Worm (Caenorhabditis elegans): ENCODE data around the gene F13D12.10.

The F13D12.10 gene

ce11 chrII:11709464-11709863 is 4.1 kb upstream of the F13D12.10 start, which contains the start of gene fcmt-1:
fcmt-1 (minus strand) TSS chrII:11709564.
- no peak for TF ChIP-seq F13C5.2 (tag; optimal IDR thresholded peaks at IDR 0.05)
- TF ChIP-seq ceh-13 (GFP tag; optimal IDR thresholded peaks at IDR 0.05): no peak
- TF ChIP-seq hmg-4 (GFP tag; optimal IDR thresholded peaks at IDR 0.05): no peak
- no peak for TF ChIP-seq pes-1 (GFP tag; IDR thresholded peaks at IDR 0.05)
- TF ChIP-seq hnd-1 (tag; optimal IDR thresholded peaks at IDR 0.05): no peak
- TF ChIP-seq ets-7 (tag; optimal IDR thresholded peaks at IDR 0.05): no peak
- no peak for TF ChIP-seq aly-1 (tag; optimal IDR thresholded peaks at IDR 0.05)
- no peak for TF ChIP-seq flt-1 (GFP tag; IDR thresholded peaks at IDR 0.05)
- TF ChIP-seq tbx-37 (GFP tag; conservative IDR thresholded peaks at IDR 0.05): no peak
- no peak for TF ChIP-seq scrt-1 (GFP tag; IDR thresholded peaks at IDR 0.05)
- TF ChIP-seq ama-1 (optimal IDR thresholded peaks at IDR 0.05): no peak
- TF ChIP-seq ceh-36 (tag; optimal IDR thresholded peaks at IDR 0.05): no peak
- TF ChIP-seq tra-4 (tag; optimal IDR thresholded peaks at IDR 0.05): no peak

ce11 chrII:11710771-11711170 is 2.8 kb upstream of the F13D12.10 start:
- TF ChIP-seq F13C5.2 (tag; optimal IDR thresholded peaks at IDR 0.05) (no peak), pes-1 (GFP tag; IDR thresholded peaks at IDR 0.05) (no peak), ama-1 (optimal IDR thresholded peaks at IDR 0.05) (no peak), ets-7 (tag; optimal IDR thresholded peaks at IDR 0.05) (no peak), aly-1 (tag; optimal IDR thresholded peaks at IDR 0.05) (no peak), tbx-37 (GFP tag; conservative IDR thresholded peaks at IDR 0.05) (no peak)

- TF ChIP-seq tbx-11 (GFP tag; IDR thresholded peaks at IDR 0.05): no peak
- TF ChIP-seq F13C5.2 (tag; optimal IDR thresholded peaks at IDR 0.05): no peak
- no peak for TF ChIP-seq pes-1 (GFP tag; IDR thresholded peaks at IDR 0.05)
- no peak for TF ChIP-seq hmg-4 (GFP tag; optimal IDR thresholded peaks at IDR 0.05)
- no peak for TF ChIP-seq tbx-37 (GFP tag; conservative IDR thresholded peaks at IDR 0.05)
- TF ChIP-seq ceh-13 (GFP tag; optimal IDR thresholded peaks at IDR 0.05): no peak
- TF ChIP-seq ceh-36 (tag; optimal IDR thresholded peaks at IDR 0.05): no peak
- TF ChIP-seq scrt-1 (GFP tag; IDR thresholded peaks at IDR 0.05): no peak
- no peak for TF ChIP-seq ets-7 (tag; optimal IDR thresholded peaks at IDR 0.05)
- no peak for TF ChIP-seq ama-1 (optimal IDR thresholded peaks at IDR 0.05)
- no peak for TF ChIP-seq sea-1 (GFP tag; conservative IDR thresholded peaks at IDR 0.05)
- no peak for TF ChIP-seq B0310.2 (tag; optimal IDR thresholded peaks at IDR 0.05)
- TF ChIP-seq tra-4 (tag; optimal IDR thresholded peaks at IDR 0.05): no peak
- TF ChIP-seq aly-1 (tag; optimal IDR thresholded peaks at IDR 0.05): no peak
- TF ChIP-seq hmbx-1 (tag; optimal IDR thresholded peaks at IDR 0.05): no peak
Measured at ce11 chrII:11714728-11715127, 1.1 kb downstream of the F13D12.10 start.

- TF ChIP-seq ama-1 (optimal IDR thresholded peaks at IDR 0.05) (no peak), hnd-1 (tag; optimal IDR thresholded peaks at IDR 0.05) (no peak), B0310.2 (tag; optimal IDR thresholded peaks at IDR 0.05) (no peak), scrt-1 (GFP tag; IDR thresholded peaks at IDR 0.05) (no peak), ceh-13 (GFP tag; optimal IDR thresholded peaks at IDR 0.05) (no peak)
Measured at ce11 chrII:11719533-11719932, 5.9 kb downstream of the F13D12.10 start.

- TF ChIP-seq tbx-11 (GFP tag; IDR thresholded peaks at IDR 0.05): no peak
- TF ChIP-seq ceh-13 (GFP tag; optimal IDR thresholded peaks at IDR 0.05): no peak
- no peak for TF ChIP-seq scrt-1 (GFP tag; IDR thresholded peaks at IDR 0.05)
- no peak for TF ChIP-seq tbx-37 (GFP tag; conservative IDR thresholded peaks at IDR 0.05)
- no peak for TF ChIP-seq B0310.2 (tag; optimal IDR thresholded peaks at IDR 0.05)
- TF ChIP-seq hmbx-1 (tag; optimal IDR thresholded peaks at IDR 0.05): no peak
- no peak for TF ChIP-seq ama-1 (optimal IDR thresholded peaks at IDR 0.05)
- TF ChIP-seq tra-4 (tag; optimal IDR thresholded peaks at IDR 0.05): no peak
- TF ChIP-seq F13C5.2 (tag; optimal IDR thresholded peaks at IDR 0.05): no peak
- TF ChIP-seq pes-1 (GFP tag; IDR thresholded peaks at IDR 0.05): no peak
- TF ChIP-seq ets-7 (tag; optimal IDR thresholded peaks at IDR 0.05): no peak
- TF ChIP-seq aly-1 (tag; optimal IDR thresholded peaks at IDR 0.05): no peak
- TF ChIP-seq hnd-1 (tag; optimal IDR thresholded peaks at IDR 0.05): no peak
- TF ChIP-seq ceh-36 (tag; optimal IDR thresholded peaks at IDR 0.05): no peak
- TF ChIP-seq sea-1 (GFP tag; conservative IDR thresholded peaks at IDR 0.05): no peak
- no peak for TF ChIP-seq flt-1 (GFP tag; IDR thresholded peaks at IDR 0.05)
- no peak for TF ChIP-seq hmg-4 (GFP tag; optimal IDR thresholded peaks at IDR 0.05)
Measured at ce11 chrII:11720102-11720501, 6.5 kb downstream of the F13D12.10 start, which contains the start of gene F13D12.3. F13D12.3 (plus strand) TSS chrII:11720402.

- TF ChIP-seq hmg-4 (GFP tag; optimal IDR thresholded peaks at IDR 0.05): no peak
- no peak for TF ChIP-seq tra-4 (tag; optimal IDR thresholded peaks at IDR 0.05)
- no peak for TF ChIP-seq ceh-36 (tag; optimal IDR thresholded peaks at IDR 0.05)
Measured at ce11 chrII:11720819-11721218, 7.2 kb downstream of the F13D12.10 start.

ce11 chrII:11721604-11722003 is 8.0 kb downstream of the F13D12.10 start:
- TF ChIP-seq tra-4 (tag; optimal IDR thresholded peaks at IDR 0.05) (no peak), pes-1 (GFP tag; IDR thresholded peaks at IDR 0.05) (no peak), flt-1 (GFP tag; IDR thresholded peaks at IDR 0.05) (no peak), ceh-36 (tag; optimal IDR thresholded peaks at IDR 0.05) (no peak), hnd-1 (tag; optimal IDR thresholded peaks at IDR 0.05) (no peak), tbx-37 (GFP tag; conservative IDR thresholded peaks at IDR 0.05) (no peak), F13C5.2 (tag; optimal IDR thresholded peaks at IDR 0.05) (no peak), scrt-1 (GFP tag; IDR thresholded peaks at IDR 0.05) (no peak), ets-7 (tag; optimal IDR thresholded peaks at IDR 0.05) (no peak), hmbx-1 (tag; optimal IDR thresholded peaks at IDR 0.05) (no peak), ama-1 (optimal IDR thresholded peaks at IDR 0.05) (no peak)

- TF ChIP-seq hmg-4 (GFP tag; optimal IDR thresholded peaks at IDR 0.05): no peak
- TF ChIP-seq hnd-1 (tag; optimal IDR thresholded peaks at IDR 0.05): no peak
- no peak for TF ChIP-seq ceh-13 (GFP tag; optimal IDR thresholded peaks at IDR 0.05)
- TF ChIP-seq flt-1 (GFP tag; IDR thresholded peaks at IDR 0.05): no peak
- TF ChIP-seq scrt-1 (GFP tag; IDR thresholded peaks at IDR 0.05): no peak
- no peak for TF ChIP-seq ets-7 (tag; optimal IDR thresholded peaks at IDR 0.05)
- no peak for TF ChIP-seq ceh-36 (tag; optimal IDR thresholded peaks at IDR 0.05)
- no peak for TF ChIP-seq aly-1 (tag; optimal IDR thresholded peaks at IDR 0.05)
- no peak for TF ChIP-seq pes-1 (GFP tag; IDR thresholded peaks at IDR 0.05)
- TF ChIP-seq ama-1 (optimal IDR thresholded peaks at IDR 0.05): no peak
- no peak for TF ChIP-seq tbx-37 (GFP tag; conservative IDR thresholded peaks at IDR 0.05)
- no peak for TF ChIP-seq tra-4 (tag; optimal IDR thresholded peaks at IDR 0.05)
- TF ChIP-seq sea-1 (GFP tag; conservative IDR thresholded peaks at IDR 0.05): no peak
- TF ChIP-seq tbx-11 (GFP tag; IDR thresholded peaks at IDR 0.05): no peak
- TF ChIP-seq B0310.2 (tag; optimal IDR thresholded peaks at IDR 0.05): no peak
- no peak for TF ChIP-seq hmbx-1 (tag; optimal IDR thresholded peaks at IDR 0.05)
- no peak for TF ChIP-seq F13C5.2 (tag; optimal IDR thresholded peaks at IDR 0.05)
Measured at ce11 chrII:11722164-11722563, 8.6 kb downstream of the F13D12.10 start.

Data from whole organism, early embryonic.